Fruit fly (Drosophila melanogaster): ENCODE results near the gene CG18048.

CG18048 gene

DNA sequence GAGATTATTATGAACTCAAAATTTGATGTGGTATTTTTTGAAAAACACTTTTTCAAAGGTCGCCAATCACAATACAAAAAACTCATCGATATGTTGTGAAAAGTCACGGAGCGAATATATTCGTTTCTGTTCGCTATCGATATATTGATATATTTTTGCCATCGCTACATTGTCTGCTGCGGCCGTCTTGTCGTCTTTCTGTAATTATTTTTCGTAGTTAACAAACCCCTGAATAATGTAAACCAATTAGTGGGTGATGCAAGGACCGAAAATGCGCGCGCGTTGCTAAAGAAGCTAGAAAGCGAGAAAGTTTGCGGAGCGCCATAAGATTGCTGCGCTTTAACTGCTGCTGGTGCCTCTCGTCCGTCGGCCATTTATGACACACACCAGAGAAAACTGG lies 4.8 kb downstream of the CG18048 start, which contains the start of gene Pak (continued):
- no peak for TF ChIP-seq Sry-β (GFP tag; optimal IDR thresholded peaks at IDR 0.05)
- TF ChIP-seq CG7745 (tag; optimal IDR thresholded peaks at IDR 0.05) = no peak
- TF ChIP-seq jing (GFP tag; optimal IDR thresholded peaks at IDR 0.05) = no peak
- no peak for TF ChIP-seq nom (GFP tag; optimal IDR thresholded peaks at IDR 0.05)
- peak; percentile 93 for TF ChIP-seq tna (GFP tag; IDR thresholded peaks at IDR 0.05; ENCODE audit: partially characterized antibody)
- TF ChIP-seq onecut (GFP tag; IDR thresholded peaks at IDR 0.05) = no peak
- no peak for TF ChIP-seq Hand (GFP tag; optimal IDR thresholded peaks at IDR 0.05)
- no peak for TF ChIP-seq CG9817 (tag; optimal IDR thresholded peaks at IDR 0.05)
- no peak for TF ChIP-seq eve (GFP tag; optimal IDR thresholded peaks at IDR 0.05)
- no peak for TF ChIP-seq dmrt99B (tag; optimal IDR thresholded peaks at IDR 0.05)
- no peak for TF ChIP-seq mirr (GFP tag; optimal IDR thresholded peaks at IDR 0.05)
- no peak for TF ChIP-seq unpg (GFP tag; optimal IDR thresholded peaks at IDR 0.05)
- TF ChIP-seq CG13624 (GFP tag; optimal IDR thresholded peaks at IDR 0.05) = no peak
- TF ChIP-seq CoRest (tag; optimal IDR thresholded peaks at IDR 0.05) = peak; percentile 55
- no peak for TF ChIP-seq Ada2b (GFP tag; IDR thresholded peaks at IDR 0.05)
- no peak for TF ChIP-seq CG1602 (GFP tag; optimal IDR thresholded peaks at IDR 0.05)
- TF ChIP-seq CG11085 (GFP tag; IDR thresholded peaks at IDR 0.05) = no peak
- TF ChIP-seq CG13287 (GFP tag; IDR thresholded peaks at IDR 0.05; ENCODE audit: partially characterized antibody) = peak; percentile 95
- TF ChIP-seq bab2 (GFP tag; optimal IDR thresholded peaks at IDR 0.05) = no peak
- no peak for TF ChIP-seq CG16815 (GFP tag; optimal IDR thresholded peaks at IDR 0.05)
- TF ChIP-seq Doc2 (GFP tag; IDR thresholded peaks at IDR 0.05) = no peak
- TF ChIP-seq CG6791 (GFP tag; IDR thresholded peaks at IDR 0.05; ENCODE audit: partially characterized antibody) = peak; percentile 96
- no peak for TF ChIP-seq slou (GFP tag; optimal IDR thresholded peaks at IDR 0.05)
- no peak for TF ChIP-seq fru (optimal IDR thresholded peaks at IDR 0.05)
- no peak for TF ChIP-seq Blimp-1 (GFP tag; optimal IDR thresholded peaks at IDR 0.05)
- TF ChIP-seq ro (GFP tag; IDR thresholded peaks at IDR 0.05) = no peak
- no peak for TF ChIP-seq Hmr (GFP tag; optimal IDR thresholded peaks at IDR 0.05)
- TF ChIP-seq CG10565 (GFP tag; optimal IDR thresholded peaks at IDR 0.05) = no peak
- TF ChIP-seq fd3F (GFP tag; optimal IDR thresholded peaks at IDR 0.05) = no peak
- no peak for TF ChIP-seq CG9797 (GFP tag; optimal IDR thresholded peaks at IDR 0.05)
- no peak for TF ChIP-seq mam (GFP tag; optimal IDR thresholded peaks at IDR 0.05)
- no peak for TF ChIP-seq Hr51 (GFP tag; optimal IDR thresholded peaks at IDR 0.05)
- TF ChIP-seq bigmax (GFP tag; optimal IDR thresholded peaks at IDR 0.05) = no peak
- TF ChIP-seq Taf1 (GFP tag; IDR thresholded peaks at IDR 0.05) = no peak
- no peak for TF ChIP-seq sima (GFP tag; optimal IDR thresholded peaks at IDR 0.05)
- peak; percentile 33 for TF ChIP-seq eyg (GFP tag; optimal IDR thresholded peaks at IDR 0.05)
- no peak for TF ChIP-seq Lim3 (GFP tag; IDR thresholded peaks at IDR 0.05)
- TF ChIP-seq vfl (GFP tag; optimal IDR thresholded peaks at IDR 0.05) = no peak
- no peak for TF ChIP-seq CG10654 (GFP tag; optimal IDR thresholded peaks at IDR 0.05)
- TF ChIP-seq Deaf1 (tag; optimal IDR thresholded peaks at IDR 0.05) = no peak
- no peak for TF ChIP-seq Stat92E (GFP tag; optimal IDR thresholded peaks at IDR 0.05)
- no peak for TF ChIP-seq Gsc (GFP tag; IDR thresholded peaks at IDR 0.05)
- no peak for TF ChIP-seq aop (GFP tag; IDR thresholded peaks at IDR 0.05)
- TF ChIP-seq Mes4 (GFP tag; optimal IDR thresholded peaks at IDR 0.05) = no peak
- 0 out of 3 replicates have a peak, but pooled peaks have one; percentile 20 for TF ChIP-seq ci (GFP tag; IDR thresholded peaks at IDR 0.05)
- no peak for TF ChIP-seq Oaz (GFP tag; IDR thresholded peaks at IDR 0.05)
- TF ChIP-seq CG7963 (GFP tag; IDR thresholded peaks at IDR 0.05; ENCODE audit: partially characterized antibody) = peak; percentile 89
- peak; percentile 93 for TF ChIP-seq ato (GFP tag; IDR thresholded peaks at IDR 0.05; ENCODE audit: partially characterized antibody)
- peak; percentile 89 for TF ChIP-seq hbn (GFP tag; IDR thresholded peaks at IDR 0.05; ENCODE audit: partially characterized antibody)
- TF ChIP-seq CG4820 (GFP tag; optimal IDR thresholded peaks at IDR 0.05) = no peak
- no peak for TF ChIP-seq grau (tag; optimal IDR thresholded peaks at IDR 0.05)
